Fruit fly (Drosophila melanogaster) whole organism, embryonic: ENCODE measurements around the gene Bsg.

ENCODE experiments used
- Asciz ChIP-seq: fragments of 200-800 bp; sonication (Bioruptor generic); optimal IDR thresholded peaks from 2 replicates; lab custom pipeline; 2017; ENCODE audit warnings: missing biosample characterization, mild to moderate bottlenecking, missing genetic modification characterization, missing genetic modification reagents
- Atf6 ChIP-seq: fragments of 200-800 bp; sonication (Bioruptor generic); IDR thresholded peaks from 2 replicates; pipeline ENCODE4 v1.3.6; 2022; ENCODE audit warnings: missing biosample characterization, missing genetic modification characterization
- BtbVII ChIP-seq: fragments of 200-800 bp; sonication (Bioruptor generic); optimal IDR thresholded peaks from 3 replicates; lab custom pipeline; 2017; ENCODE audit warnings: missing biosample characterization, mild to moderate bottlenecking, missing genetic modification characterization
- CG10543 ChIP-seq: fragments of 200-800 bp; sonication (Bioruptor generic); optimal IDR thresholded peaks from 3 replicates; lab custom pipeline; 2017; ENCODE audit warnings: missing biosample characterization, mild to moderate bottlenecking, missing genetic modification characterization, moderate library complexity
- CG11093 ChIP-seq: fragments of 200-800 bp; sonication (Bioruptor generic); IDR thresholded peaks from 3 replicates; pipeline ENCODE4 v1.3.6; 2022; ENCODE audit warnings: missing biosample characterization, missing genetic modification characterization
- CG12071 ChIP-seq: fragments of 200-800 bp; sonication (Bioruptor generic); optimal IDR thresholded peaks from 3 replicates; lab custom pipeline; 2018; ENCODE audit warnings: missing biosample characterization, mild to moderate bottlenecking, missing genetic modification characterization
- CG12219 ChIP-seq: fragments of 200-800 bp; sonication (Bioruptor generic); optimal IDR thresholded peaks from 3 replicates; lab custom pipeline; 2018; ENCODE audit warnings: missing biosample characterization, mild to moderate bottlenecking, missing genetic modification characterization
- CG13894 ChIP-seq: fragments of 200-800 bp; sonication (Bioruptor generic); optimal IDR thresholded peaks from 3 replicates; lab custom pipeline; 2018; ENCODE audit warnings: missing biosample characterization, mild to moderate bottlenecking, missing genetic modification characterization, moderate library complexity
- CG15073 ChIP-seq: fragments of 200-800 bp; sonication (Bioruptor generic); optimal IDR thresholded peaks from 2 replicates; lab custom pipeline; 2016; ENCODE audit warnings: missing biosample characterization, missing genetic modification characterization
- CG15479 ChIP-seq: fragments of 200-800 bp; sonication (Bioruptor generic); optimal IDR thresholded peaks from 3 replicates; lab custom pipeline; 2019; ENCODE audit warnings: missing biosample characterization, mild to moderate bottlenecking, missing genetic modification characterization, moderate library complexity
- CG17829 ChIP-seq: fragments of 200-800 bp; optimal IDR thresholded peaks from 2 replicates; lab custom pipeline; 2019; ENCODE audit warnings: missing biosample characterization, mild to moderate bottlenecking, missing genetic modification characterization, moderate library complexity
- CG1832 ChIP-seq: fragments of 200-800 bp; sonication (Bioruptor generic); optimal IDR thresholded peaks from 2 replicates; lab custom pipeline; 2017; ENCODE audit warnings: missing biosample characterization, mild to moderate bottlenecking, missing genetic modification characterization, inconsistent platforms
- CG18599 ChIP-seq: fragments of 200-800 bp; sonication (Bioruptor generic); optimal IDR thresholded peaks from 3 replicates; lab custom pipeline; 2017; ENCODE audit warnings: missing biosample characterization, missing genetic modification characterization, mild to moderate bottlenecking, moderate library complexity, missing genetic modification reagents
- CG2199 ChIP-seq: fragments of 200-800 bp; sonication (Bioruptor generic); IDR thresholded peaks from 3 replicates; pipeline ENCODE4 v1.3.6; 2022; ENCODE audit warnings: missing biosample characterization, missing genetic modification characterization
- CG31365 ChIP-seq: fragments of 200-800 bp; sonication (Bioruptor generic); optimal IDR thresholded peaks from 2 replicates; lab custom pipeline; 2018; ENCODE audit warnings: missing biosample characterization, mild to moderate bottlenecking, missing genetic modification characterization
- CG34422 ChIP-seq: fragments of 200-800 bp; sonication (Bioruptor generic); IDR thresholded peaks from 3 replicates; pipeline ENCODE4 v1.3.6; 2022; ENCODE audit warnings: missing biosample characterization, missing genetic modification characterization
- CG4617 ChIP-seq: fragments of 200-800 bp; sonication (Bioruptor generic); optimal IDR thresholded peaks from 3 replicates; lab custom pipeline; 2016; ENCODE audit warnings: missing biosample characterization, missing genetic modification characterization, borderline replicate concordance
- CG8089 ChIP-seq: fragments of 200-800 bp; sonication (Bioruptor generic); optimal IDR thresholded peaks from 3 replicates; lab custom pipeline; 2016; ENCODE audit warnings: missing biosample characterization, missing genetic modification characterization
- CG8290 ChIP-seq, 3 experiments: fragments of 200-800 bp; sonication (Bioruptor generic); optimal IDR thresholded peaks; 2 replicates each; lab custom pipeline; 2016 to 2019; ENCODE audit warnings: missing biosample characterization in 3 of 3, missing genetic modification characterization in 3 of 3, mild to moderate bottlenecking in 2 of 3, moderate library complexity in 1 of 3
- CG8478 ChIP-seq: fragments of >200 bp; optimal IDR thresholded peaks from 2 replicates; lab custom pipeline; 2018
- CG8924 ChIP-seq: fragments of 200-800 bp; optimal IDR thresholded peaks from 3 replicates; lab custom pipeline; 2019; ENCODE audit warnings: missing biosample characterization, mild to moderate bottlenecking, missing genetic modification characterization, moderate library complexity
- CkIIα-i1 ChIP-seq: fragments of 200-800 bp; sonication (Bioruptor generic); IDR thresholded peaks from 2 replicates; pipeline ENCODE4 v1.3.6; 2022; ENCODE audit warnings: missing biosample characterization, missing genetic modification characterization
- Dll ChIP-seq: fragments of 200-800 bp; sonication (Bioruptor generic); IDR thresholded peaks from 4 replicates; pipeline ENCODE4 v1.3.6; 2022; ENCODE audit warnings: missing biosample characterization, missing genetic modification characterization; ENCODE audit not compliant: partially characterized antibody
- Drgx ChIP-seq: fragments of 200-800 bp; sonication (Bioruptor generic); IDR thresholded peaks from 2 replicates; pipeline ENCODE4 v1.3.6; 2022; ENCODE audit warnings: missing biosample characterization, missing genetic modification characterization
- MBD-R2 ChIP-seq: fragments of 200-800 bp; sonication (Bioruptor generic); IDR thresholded peaks from 2 replicates; pipeline ENCODE4 v1.3.6; 2022; ENCODE audit warnings: missing biosample characterization, missing genetic modification characterization
- MESR4 ChIP-seq: fragments of 200-800 bp; sonication (Bioruptor generic); optimal IDR thresholded peaks from 2 replicates; lab custom pipeline; 2018; ENCODE audit warnings: missing biosample characterization, mild to moderate bottlenecking, missing genetic modification characterization, moderate library complexity
- MTF-1 ChIP-seq: fragments of 200-800 bp; sonication (Bioruptor generic); optimal IDR thresholded peaks from 2 replicates; lab custom pipeline; 2018; ENCODE audit warnings: missing biosample characterization, mild to moderate bottlenecking, missing genetic modification characterization, borderline replicate concordance
- Meics ChIP-seq: fragments of 200-800 bp; sonication (Bioruptor generic); optimal IDR thresholded peaks from 2 replicates; lab custom pipeline; 2017; ENCODE audit warnings: missing biosample characterization, mild to moderate bottlenecking, missing genetic modification characterization
- Sry-δ ChIP-seq: fragments of 200-800 bp; sonication (Bioruptor generic); optimal IDR thresholded peaks from 2 replicates; lab custom pipeline; 2016; ENCODE audit warnings: missing biosample characterization, missing genetic modification characterization
- abd-A ChIP-seq: fragments of 200-800 bp; sonication (Bioruptor generic); optimal IDR thresholded peaks from 3 replicates; lab custom pipeline; 2019; ENCODE audit warnings: missing biosample characterization, mild to moderate bottlenecking, missing genetic modification characterization, moderate library complexity
- aop ChIP-seq: fragments of 200-800 bp; sonication (Bioruptor generic); IDR thresholded peaks from 2 replicates; pipeline ENCODE4 v1.3.6; 2022; ENCODE audit warnings: missing biosample characterization, missing genetic modification characterization
- chinmo ChIP-seq: fragments of 200-800 bp; sonication (Bioruptor generic); IDR thresholded peaks from 4 replicates; pipeline ENCODE4 v1.3.6; 2022; ENCODE audit warnings: missing biosample characterization, missing genetic modification characterization; ENCODE audit not compliant: partially characterized antibody
- chm ChIP-seq: fragments of 200-800 bp; sonication (Bioruptor generic); IDR thresholded peaks from 2 replicates; pipeline ENCODE4 v1.3.6; 2022; ENCODE audit warnings: missing biosample characterization, missing genetic modification characterization
- cwo ChIP-seq: fragments of 200-800 bp; sonication (Bioruptor generic); optimal IDR thresholded peaks from 3 replicates; lab custom pipeline; 2017; ENCODE audit warnings: missing biosample characterization, missing genetic modification characterization, mild to moderate bottlenecking, moderate library complexity, missing genetic modification reagents
- kay ChIP-seq: fragments of 200-800 bp; sonication (Bioruptor generic); optimal IDR thresholded peaks from 2 replicates; lab custom pipeline; 2016; ENCODE audit warnings: missing biosample characterization, missing genetic modification characterization
- klu ChIP-seq: fragments of 200-800 bp; sonication (Bioruptor generic); IDR thresholded peaks from 2 replicates; pipeline ENCODE4 v1.3.6; 2022; ENCODE audit warnings: missing biosample characterization, missing genetic modification characterization
- lola ChIP-seq, 3 experiments: fragments of >200 bp in 2 of 3; fragments of 200-800 bp in 1 of 3; sonication (Bioruptor generic) in 1 of 3; optimal IDR thresholded peaks; 2 replicates each; lab custom pipeline; 2017 to 2019; ENCODE audit warnings: missing biosample characterization in 3 of 3, missing genetic modification characterization in 3 of 3, mild to moderate bottlenecking in 1 of 3, moderate library complexity in 1 of 3
- lov ChIP-seq, 2 experiments: fragments of 200-800 bp in 1 of 2; fragments of >200 bp in 1 of 2; sonication (Bioruptor generic) in 1 of 2; IDR thresholded peaks in 1 of 2; optimal IDR thresholded peaks in 1 of 2; 2 replicates in 1 of 2; 3 replicates in 1 of 2; pipeline versions ENCODE4 v1.3.6 to Lab custom; 2017 to 2022; ENCODE audit warnings: missing biosample characterization in 1 of 2, missing genetic modification characterization in 1 of 2
- mirr ChIP-seq: fragments of 200-800 bp; sonication (Bioruptor generic); optimal IDR thresholded peaks from 3 replicates; lab custom pipeline; 2018; ENCODE audit warnings: missing biosample characterization, mild to moderate bottlenecking, missing genetic modification characterization
- nerfin-1 ChIP-seq: fragments of 200-800 bp; sonication (Bioruptor generic); optimal IDR thresholded peaks from 3 replicates; lab custom pipeline; 2019; ENCODE audit warnings: missing biosample characterization, mild to moderate bottlenecking, missing genetic modification characterization, moderate library complexity
- pb ChIP-seq: fragments of 200-800 bp; sonication (Bioruptor generic); optimal IDR thresholded peaks from 3 replicates; lab custom pipeline; 2016; ENCODE audit warnings: missing biosample characterization, missing genetic modification characterization
- pnt ChIP-seq: fragments of 200-800 bp; sonication (Bioruptor generic); optimal IDR thresholded peaks from 3 replicates; lab custom pipeline; 2016; ENCODE audit warnings: missing biosample characterization, missing genetic modification characterization
- pzg ChIP-seq: fragments of 200-800 bp; sonication (Bioruptor generic); optimal IDR thresholded peaks from 3 replicates; lab custom pipeline; 2018; ENCODE audit warnings: missing biosample characterization, mild to moderate bottlenecking, missing genetic modification characterization, moderate library complexity
- slbo ChIP-seq: fragments of 200-800 bp; sonication (Bioruptor generic); IDR thresholded peaks from 2 replicates; pipeline ENCODE4 v1.3.6; 2022; ENCODE audit warnings: missing biosample characterization, missing genetic modification characterization
- so ChIP-seq: fragments of 200-800 bp; sonication (Bioruptor generic); IDR thresholded peaks from 3 replicates; pipeline ENCODE4 v1.3.6; 2022; ENCODE audit warnings: missing biosample characterization, missing genetic modification characterization
- yki ChIP-seq: fragments of >200 bp; optimal IDR thresholded peaks from 3 replicates; lab custom pipeline; 2018

Bsg gene

DNA sequence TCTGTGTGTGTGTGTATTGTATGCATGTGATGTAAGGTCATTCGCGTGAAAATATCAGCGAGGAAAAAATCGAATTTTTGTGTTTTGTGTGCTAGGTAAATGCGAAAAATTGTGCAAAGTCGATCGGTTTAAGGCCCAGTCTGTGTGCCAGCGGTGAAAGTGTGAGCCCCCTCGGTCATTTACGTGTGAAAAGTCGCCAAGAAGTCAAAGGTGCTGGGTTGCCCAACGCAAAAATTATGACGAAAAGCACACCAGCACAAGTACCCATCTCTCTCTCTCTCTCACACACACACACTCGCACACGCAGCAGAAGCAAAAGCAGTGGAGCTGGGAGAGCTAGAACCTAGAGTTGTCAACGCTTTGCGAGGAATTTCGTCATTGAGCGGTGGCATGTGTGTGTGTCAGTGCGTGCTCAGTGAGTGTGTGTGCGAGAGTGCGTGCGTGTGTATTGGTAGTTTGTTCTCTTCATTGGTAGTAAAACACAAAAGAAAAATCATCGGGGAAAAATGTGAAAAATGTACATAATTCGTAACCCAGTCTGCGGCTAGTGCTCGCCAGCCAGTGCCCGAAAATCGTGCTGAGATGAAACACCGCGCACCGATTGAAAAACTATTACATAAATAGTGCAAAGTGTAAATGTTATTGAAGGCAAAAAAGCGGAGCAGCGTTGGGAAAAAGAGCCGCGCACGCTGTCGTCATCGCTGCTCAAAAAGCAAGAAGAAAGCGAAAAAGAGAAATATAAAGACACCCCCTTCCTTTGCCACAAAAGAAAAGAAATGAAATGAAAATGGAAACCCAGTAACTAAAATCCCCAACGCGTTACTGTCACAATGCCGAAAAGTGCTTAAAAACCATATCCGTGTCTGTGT is 441 bp downstream of the Bsg start (continued):
- peak; percentile 17; the same call in 1 of the 2 replicates for TF ChIP-seq MBD-R2 (GFP tag; lab: Robert Waterston, UW)
- no peak for TF ChIP-seq BtbVII (GFP tag; lab: Kevin White, UChicago)
- no peak for TF ChIP-seq CG11093 (GFP tag; lab: Robert Waterston, UW)
- TF ChIP-seq so (GFP tag; lab: Robert Waterston, UW): peak; percentile 43; the same call in 1 of the 3 replicates
- TF ChIP-seq MTF-1: peak; percentile 9
- peak; percentile 71; the same call in 1 of the 3 replicates for TF ChIP-seq CG2199 (GFP tag; lab: Robert Waterston, UW)
- 0 out of 4 replicates have a peak, but pooled peaks have one; percentile 51 for TF ChIP-seq chinmo (GFP tag; lab: Robert Waterston, UW)
- peak; percentile 13 for TF ChIP-seq CG17829 (tag; lab: Kevin White, UChicago)
- TF ChIP-seq pnt: no peak
- TF ChIP-seq CG18599 (GFP tag; lab: Kevin White, UChicago): peak; percentile 41
- TF ChIP-seq CG10543: peak; percentile 57
- no peak for TF ChIP-seq Sry-δ (GFP tag; lab: Kevin White, UChicago)
- peak; percentile 93 for TF ChIP-seq MESR4
- no peak for TF ChIP-seq lov (optimal IDR thresholded peaks at IDR 0.05; lab: Kevin White, UChicago)
- TF ChIP-seq lov (GFP tag; IDR thresholded peaks at IDR 0.05; lab: Robert Waterston, UW): peak; percentile 42; the same call in 1 of the 3 replicates
- peak; percentile 45 for TF ChIP-seq mirr (GFP tag; lab: Kevin White, UChicago)
- peak; percentile 20 for TF ChIP-seq CG15479 (GFP tag; lab: Kevin White, UChicago)
- TF ChIP-seq Asciz: no peak
- TF ChIP-seq aop (GFP tag; lab: Robert Waterston, UW): 0 out of 2 replicates have a peak, but pooled peaks have one; percentile 4
- peak; percentile 38 for TF ChIP-seq yki (lab: Kevin White, UChicago)
- no peak for TF ChIP-seq CG31365 (tag; lab: Kevin White, UChicago)
- peak; percentile 54 for TF ChIP-seq CG4617 (GFP tag; lab: Kevin White, UChicago)
- TF ChIP-seq lola (GFP tag; optimal IDR thresholded peaks at IDR 0.05; lab: Kevin White, UChicago): peak in 1 of 3 experiments; percentile 93
- peak; percentile 76 for TF ChIP-seq CG1832 (GFP tag; lab: Kevin White, UChicago)
- peak; percentile 22 for TF ChIP-seq Meics
- TF ChIP-seq Atf6 (GFP tag; lab: Robert Waterston, UW): 0 out of 2 replicates have a peak, but pooled peaks have one; percentile 11
- TF ChIP-seq CG12071 (GFP tag; lab: Kevin White, UChicago): peak; percentile 11
- no peak for TF ChIP-seq Dll (GFP tag; lab: Robert Waterston, UW)
- TF ChIP-seq CG13894 (tag; lab: Kevin White, UChicago): peak; percentile 44
- no peak for TF ChIP-seq CG15073 (GFP tag; lab: Kevin White, UChicago)
- no peak for TF ChIP-seq CG8290 (GFP tag; optimal IDR thresholded peaks at IDR 0.05; lab: Kevin White, UChicago)
- peak in 1 of 2 experiments; percentile 58 for TF ChIP-seq CG8290 (tag; optimal IDR thresholded peaks at IDR 0.05; lab: Kevin White, UChicago)
- peak; percentile 23 for TF ChIP-seq cwo (GFP tag; lab: Kevin White, UChicago)
- peak; percentile 3 for TF ChIP-seq kay
- TF ChIP-seq CG8924 (tag; lab: Kevin White, UChicago): peak; percentile 8
- TF ChIP-seq abd-A (tag; lab: Kevin White, UChicago): peak; percentile 64
- TF ChIP-seq CG12219 (GFP tag; lab: Kevin White, UChicago): no peak
- TF ChIP-seq pb (GFP tag; lab: Kevin White, UChicago): no peak
- 0 out of 2 replicates have a peak, but pooled peaks have one; percentile 31 for TF ChIP-seq slbo (GFP tag; lab: Robert Waterston, UW)
- TF ChIP-seq chm (GFP tag; lab: Robert Waterston, UW): peak; percentile 24; the same call in 1 of the 2 replicates
- peak; percentile 4 for TF ChIP-seq pzg (GFP tag; lab: Kevin White, UChicago)
- TF ChIP-seq CG8089 (GFP tag; lab: Kevin White, UChicago): no peak
- TF ChIP-seq CG8478: peak; percentile 98
- peak; percentile 64 for TF ChIP-seq Drgx (GFP tag; lab: Robert Waterston, UW)
- TF ChIP-seq nerfin-1 (tag; lab: Kevin White, UChicago): peak; percentile 68
- no peak for TF ChIP-seq CkIIα-i1 (GFP tag; lab: Robert Waterston, UW)
- TF ChIP-seq CG34422 (GFP tag; lab: Robert Waterston, UW): peak; percentile 60; the same call in 1 of the 3 replicates
- TF ChIP-seq klu (GFP tag; lab: Robert Waterston, UW): no peak
